Worm (Caenorhabditis elegans): ENCODE results near the gene F09C6.16.

DNA sequence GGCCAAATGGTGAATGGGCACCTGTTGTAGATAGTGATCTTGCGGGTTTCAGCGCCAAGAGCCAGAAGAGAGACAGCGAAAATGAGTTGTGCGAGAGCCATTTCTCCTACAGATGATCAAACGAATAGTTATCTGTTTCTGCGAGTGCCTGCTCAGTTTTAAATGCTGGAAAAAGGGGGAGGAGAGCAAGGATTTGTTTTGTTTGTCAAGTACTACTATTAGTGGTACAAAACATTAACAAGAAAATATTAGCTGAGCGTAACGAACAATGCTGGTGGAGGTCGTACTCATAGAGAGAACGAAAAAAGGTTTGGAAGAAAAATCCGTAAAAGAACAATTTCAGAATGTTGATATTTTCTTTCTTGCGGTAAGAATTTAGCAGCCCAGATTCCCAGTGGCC, 38.4 kb downstream of the F09C6.16 start, which contains the start of gene thn-4:
- TF ChIP-seq pqm-1 (tag; optimal IDR thresholded peaks at IDR 0.05) (no peak), fkh-6 (tag; optimal IDR thresholded peaks at IDR 0.05) (no peak), mec-3 (tag; optimal IDR thresholded peaks at IDR 0.05; ENCODE audit: borderline replicate concordance) (no peak), nhr-11 (tag; optimal IDR thresholded peaks at IDR 0.05) (no peak), Y22D7AL.16 (tag; optimal IDR thresholded peaks at IDR 0.05) (no peak), rnt-1 (tag; optimal IDR thresholded peaks at IDR 0.05) (no peak)
